Fruit fly (Drosophila melanogaster) whole organism, embryonic: ENCODE results near the gene Arpc4.

ENCODE experiments used
- Adf1 ChIP-seq: fragments of 200-800 bp; sonication (Bioruptor generic); IDR thresholded peaks from 2 replicates; pipeline ENCODE4 v1.3.6; 2022; ENCODE audit warnings: missing biosample characterization, missing genetic modification characterization
- Aef1 ChIP-seq: fragments of 200-800 bp; sonication (Bioruptor generic); IDR thresholded peaks from 3 replicates; pipeline ENCODE4 v1.3.6; 2022; ENCODE audit warnings: missing biosample characterization, missing genetic modification characterization
- BEAF-32 ChIP-seq: fragments of 200-800 bp; sonication (Bioruptor generic); optimal IDR thresholded peaks from 3 replicates; lab custom pipeline; 2017; ENCODE audit warnings: missing biosample characterization, missing genetic modification characterization, mild to moderate bottlenecking, moderate library complexity, missing genetic modification reagents
- Blimp-1 ChIP-seq: fragments of 200-800 bp; sonication (Bioruptor generic); optimal IDR thresholded peaks from 3 replicates; lab custom pipeline; 2018; ENCODE audit warnings: missing biosample characterization, missing genetic modification characterization, mild to moderate bottlenecking, moderate library complexity, missing genetic modification reagents
- CG10366 ChIP-seq: fragments of 200-800 bp; sonication (Bioruptor generic); IDR thresholded peaks from 2 replicates; pipeline ENCODE4 v1.3.6; 2022; ENCODE audit warnings: missing biosample characterization, missing genetic modification characterization
- CG10462 ChIP-seq: fragments of 200-800 bp; sonication (Bioruptor generic); optimal IDR thresholded peaks from 2 replicates; lab custom pipeline; 2016; ENCODE audit warnings: missing biosample characterization, missing genetic modification characterization
- CG10543 ChIP-seq: fragments of 200-800 bp; sonication (Bioruptor generic); optimal IDR thresholded peaks from 3 replicates; lab custom pipeline; 2017; ENCODE audit warnings: missing biosample characterization, mild to moderate bottlenecking, missing genetic modification characterization, moderate library complexity
- CG10565 ChIP-seq: fragments of 200-800 bp; sonication (Bioruptor generic); optimal IDR thresholded peaks from 3 replicates; lab custom pipeline; 2016; ENCODE audit warnings: missing biosample characterization, mild to moderate bottlenecking, missing genetic modification characterization
- CG11085 ChIP-seq: fragments of 200-800 bp; sonication (Bioruptor generic); IDR thresholded peaks from 2 replicates; pipeline ENCODE4 v1.3.6; 2022; ENCODE audit warnings: missing biosample characterization, missing genetic modification characterization
- CG11696 ChIP-seq: fragments of 200-800 bp; sonication (Bioruptor generic); IDR thresholded peaks from 2 replicates; pipeline ENCODE4 v1.3.6; 2022; ENCODE audit warnings: missing biosample characterization, missing genetic modification characterization
- CG12071 ChIP-seq: fragments of 200-800 bp; sonication (Bioruptor generic); optimal IDR thresholded peaks from 3 replicates; lab custom pipeline; 2018; ENCODE audit warnings: missing biosample characterization, mild to moderate bottlenecking, missing genetic modification characterization
- CG12236 ChIP-seq: fragments of 200-800 bp; sonication (Bioruptor generic); optimal IDR thresholded peaks from 2 replicates; lab custom pipeline; 2016; ENCODE audit warnings: missing biosample characterization, missing genetic modification characterization
- CG1233 ChIP-seq: fragments of 200-800 bp; sonication (Bioruptor generic); optimal IDR thresholded peaks from 4 replicates; lab custom pipeline; 2018; ENCODE audit warnings: missing biosample characterization, mild to moderate bottlenecking, missing genetic modification characterization
- CG13287 ChIP-seq: fragments of 200-800 bp; sonication (Bioruptor generic); IDR thresholded peaks from 2 replicates; pipeline ENCODE4 v1.3.6; 2022; ENCODE audit warnings: missing biosample characterization, missing genetic modification characterization; ENCODE audit not compliant: partially characterized antibody
- CG13424 ChIP-seq: fragments of 200-800 bp; sonication (Bioruptor generic); optimal IDR thresholded peaks from 2 replicates; lab custom pipeline; 2019; ENCODE audit warnings: missing biosample characterization, mild to moderate bottlenecking, missing genetic modification characterization, moderate library complexity
- CG15479 ChIP-seq: fragments of 200-800 bp; sonication (Bioruptor generic); optimal IDR thresholded peaks from 3 replicates; lab custom pipeline; 2019; ENCODE audit warnings: missing biosample characterization, mild to moderate bottlenecking, missing genetic modification characterization, moderate library complexity
- CG17829 ChIP-seq: fragments of 200-800 bp; optimal IDR thresholded peaks from 2 replicates; lab custom pipeline; 2019; ENCODE audit warnings: missing biosample characterization, mild to moderate bottlenecking, missing genetic modification characterization, moderate library complexity
- CG18599 ChIP-seq: fragments of 200-800 bp; sonication (Bioruptor generic); optimal IDR thresholded peaks from 3 replicates; lab custom pipeline; 2017; ENCODE audit warnings: missing biosample characterization, missing genetic modification characterization, mild to moderate bottlenecking, moderate library complexity, missing genetic modification reagents
- CG2199 ChIP-seq: fragments of 200-800 bp; sonication (Bioruptor generic); IDR thresholded peaks from 3 replicates; pipeline ENCODE4 v1.3.6; 2022; ENCODE audit warnings: missing biosample characterization, missing genetic modification characterization
- CG33557 ChIP-seq: fragments of 200-800 bp; sonication (Bioruptor generic); optimal IDR thresholded peaks from 2 replicates; lab custom pipeline; 2019; ENCODE audit warnings: missing biosample characterization, mild to moderate bottlenecking, missing genetic modification characterization, moderate library complexity
- CG34376 ChIP-seq: fragments of 200-800 bp; sonication (Bioruptor generic); optimal IDR thresholded peaks from 2 replicates; lab custom pipeline; 2018; ENCODE audit warnings: missing biosample characterization, mild to moderate bottlenecking, missing genetic modification characterization
- CG3847 ChIP-seq: fragments of 200-800 bp; sonication (Bioruptor generic); IDR thresholded peaks from 2 replicates; pipeline ENCODE4 v1.3.6; 2022; ENCODE audit warnings: missing biosample characterization, missing genetic modification characterization
- CG4854 ChIP-seq: fragments of 200-800 bp; sonication (Bioruptor generic); optimal IDR thresholded peaks from 2 replicates; lab custom pipeline; 2016; ENCODE audit warnings: missing biosample characterization, missing genetic modification characterization, inconsistent platforms
- CG7963 ChIP-seq: fragments of 200-800 bp; sonication (Bioruptor generic); IDR thresholded peaks from 3 replicates; pipeline ENCODE4 v1.3.6; 2022; ENCODE audit warnings: missing biosample characterization, missing genetic modification characterization; ENCODE audit not compliant: partially characterized antibody
- CG8290 ChIP-seq, 3 experiments: fragments of 200-800 bp; sonication (Bioruptor generic); optimal IDR thresholded peaks; 2 replicates each; lab custom pipeline; 2016 to 2019; ENCODE audit warnings: missing biosample characterization in 3 of 3, missing genetic modification characterization in 3 of 3, mild to moderate bottlenecking in 2 of 3, moderate library complexity in 1 of 3
- CG9876 ChIP-seq: fragments of 200-800 bp; sonication (Bioruptor generic); optimal IDR thresholded peaks from 2 replicates; lab custom pipeline; 2016; ENCODE audit warnings: missing biosample characterization, missing genetic modification characterization
- CHES-1-like ChIP-seq: fragments of 200-800 bp; sonication (Bioruptor generic); optimal IDR thresholded peaks from 2 replicates; lab custom pipeline; 2016; ENCODE audit warnings: missing biosample characterization, missing genetic modification characterization
- CkIIα-i1 ChIP-seq: fragments of 200-800 bp; sonication (Bioruptor generic); IDR thresholded peaks from 2 replicates; pipeline ENCODE4 v1.3.6; 2022; ENCODE audit warnings: missing biosample characterization, missing genetic modification characterization
- Dfd ChIP-seq, 2 experiments: fragments of >200 bp; optimal IDR thresholded peaks; 2 replicates each; lab custom pipeline; 2017; ENCODE audit warnings: missing biosample characterization in 2 of 2, missing genetic modification characterization in 2 of 2
- Elba2 ChIP-seq: fragments of 200-800 bp; sonication (Bioruptor generic); optimal IDR thresholded peaks from 3 replicates; lab custom pipeline; 2016; ENCODE audit warnings: missing biosample characterization, missing genetic modification characterization
- Hr39 ChIP-seq: fragments of >200 bp; optimal IDR thresholded peaks from 2 replicates; lab custom pipeline; 2017
- MBD-R2 ChIP-seq: fragments of 200-800 bp; sonication (Bioruptor generic); IDR thresholded peaks from 2 replicates; pipeline ENCODE4 v1.3.6; 2022; ENCODE audit warnings: missing biosample characterization, missing genetic modification characterization
- MTF-1 ChIP-seq: fragments of 200-800 bp; sonication (Bioruptor generic); optimal IDR thresholded peaks from 2 replicates; lab custom pipeline; 2018; ENCODE audit warnings: missing biosample characterization, mild to moderate bottlenecking, missing genetic modification characterization, borderline replicate concordance
- Mad ChIP-seq: fragments of 200-800 bp; sonication (Bioruptor generic); optimal IDR thresholded peaks from 2 replicates; lab custom pipeline; 2016; ENCODE audit warnings: missing biosample characterization, missing genetic modification characterization
- Med ChIP-seq: fragments of 200-800 bp; sonication (Bioruptor generic); peaks from one replicate; lab custom pipeline; 2016; ENCODE audit warnings: missing biosample characterization, missing genetic modification characterization, mild to moderate bottlenecking, inconsistent platforms, moderate library complexity
- NK7.1 ChIP-seq: fragments of 200-800 bp; sonication (Bioruptor generic); optimal IDR thresholded peaks from 3 replicates; lab custom pipeline; 2016; ENCODE audit warnings: missing biosample characterization, missing genetic modification characterization
- Ravus ChIP-seq: fragments of 200-800 bp; sonication (Bioruptor generic); IDR thresholded peaks from 2 replicates; pipeline ENCODE4 v1.3.6; 2022; ENCODE audit warnings: missing biosample characterization, missing genetic modification characterization
- Stat92E ChIP-seq, 3 experiments: fragments of >200 bp in 2 of 3; fragments of 200-800 bp in 1 of 3; sonication (Bioruptor generic) in 1 of 3; optimal IDR thresholded peaks; 2 replicates each; lab custom pipeline; 2017 to 2019; ENCODE audit warnings: missing biosample characterization in 3 of 3, missing genetic modification characterization in 3 of 3, mild to moderate bottlenecking in 1 of 3, moderate library complexity in 1 of 3
- Xrp1 ChIP-seq: fragments of 200-800 bp; sonication (Bioruptor generic); IDR thresholded peaks from 2 replicates; pipeline ENCODE4 v1.3.6; 2022; ENCODE audit warnings: missing biosample characterization, missing genetic modification characterization
- aop ChIP-seq: fragments of 200-800 bp; sonication (Bioruptor generic); IDR thresholded peaks from 2 replicates; pipeline ENCODE4 v1.3.6; 2022; ENCODE audit warnings: missing biosample characterization, missing genetic modification characterization
- az2 ChIP-seq: fragments of 200-800 bp; sonication (Bioruptor generic); optimal IDR thresholded peaks from 3 replicates; lab custom pipeline; 2016; ENCODE audit warnings: missing biosample characterization, missing genetic modification characterization
- exex ChIP-seq: fragments of 200-800 bp; sonication (Bioruptor generic); optimal IDR thresholded peaks from 4 replicates; lab custom pipeline; 2018; ENCODE audit warnings: missing biosample characterization, mild to moderate bottlenecking, missing genetic modification characterization, moderate library complexity
- gem ChIP-seq: fragments of 200-800 bp; sonication (Bioruptor generic); optimal IDR thresholded peaks from 2 replicates; lab custom pipeline; 2019; ENCODE audit warnings: missing biosample characterization, mild to moderate bottlenecking, missing genetic modification characterization, moderate library complexity
- ind ChIP-seq: fragments of 200-800 bp; sonication (Bioruptor generic); optimal IDR thresholded peaks from 3 replicates; lab custom pipeline; 2016; ENCODE audit warnings: missing biosample characterization, missing genetic modification characterization
- maf-S ChIP-seq: fragments of 200-800 bp; sonication (Bioruptor generic); optimal IDR thresholded peaks from 2 replicates; lab custom pipeline; 2016; ENCODE audit warnings: missing biosample characterization, missing genetic modification characterization
- phol ChIP-seq: fragments of 200-800 bp; sonication (Bioruptor generic); optimal IDR thresholded peaks from 3 replicates; lab custom pipeline; 2018; ENCODE audit warnings: missing biosample characterization, mild to moderate bottlenecking, missing genetic modification characterization, moderate library complexity
- sc ChIP-seq, 3 experiments: fragments of >200 bp in 2 of 3; fragments of 200-800 bp in 1 of 3; sonication (Bioruptor generic) in 1 of 3; optimal IDR thresholded peaks; 2 replicates in 2 of 3; 3 replicates in 1 of 3; lab custom pipeline; 2017; ENCODE audit warnings: mild to moderate bottlenecking in 1 of 3, missing biosample characterization in 1 of 3, missing genetic modification characterization in 1 of 3, missing genetic modification reagents in 1 of 3
- yki ChIP-seq: fragments of >200 bp; optimal IDR thresholded peaks from 3 replicates; lab custom pipeline; 2018

Arpc4 gene

dm6 chr2L:6082936-6083627, 41.9 kb upstream of the Arpc4 start (continued):
- TF ChIP-seq CG13287, result 0 out of 2 replicates have a peak, but pooled peaks have one; percentile 26
- TF ChIP-seq CG15479 (GFP tag; lab: Kevin White, UChicago), result no peak
- peak; percentile 55 for TF ChIP-seq CG12071 (GFP tag; lab: Kevin White, UChicago)
- peak; percentile 19 for TF ChIP-seq gem (tag; lab: Kevin White, UChicago)
- TF ChIP-seq CG18599, result peak; percentile 25
- TF ChIP-seq CG17829 (tag; lab: Kevin White, UChicago), result no peak
- no peak for TF ChIP-seq az2 (GFP tag; lab: Kevin White, UChicago)
- peak; percentile 95 for TF ChIP-seq CG34376
- TF ChIP-seq, all 482 proteins: peak for 89

- no peak for TF ChIP-seq CG13424 (tag; lab: Kevin White, UChicago)
- TF ChIP-seq CG10543, result peak; percentile 9
- TF ChIP-seq CG7963 (GFP tag; lab: Robert Waterston, UW), result no peak
- no peak for TF ChIP-seq CG11085 (GFP tag; lab: Robert Waterston, UW)
- TF ChIP-seq CG13287, result no peak
- TF ChIP-seq ind, result no peak
- TF ChIP-seq yki, result no peak
- no peak for TF ChIP-seq CG8290 (GFP tag; optimal IDR thresholded peaks at IDR 0.05; lab: Kevin White, UChicago)
- peak in 1 of 2 experiments; percentile 2 for TF ChIP-seq CG8290 (tag; optimal IDR thresholded peaks at IDR 0.05; lab: Kevin White, UChicago)
- TF ChIP-seq Xrp1 (GFP tag; lab: Robert Waterston, UW), result no peak
- no peak for TF ChIP-seq Stat92E (GFP tag; optimal IDR thresholded peaks at IDR 0.05; lab: Kevin White, UChicago)
- peak; percentile 91 for TF ChIP-seq CG2199 (GFP tag; lab: Robert Waterston, UW)
- no peak for TF ChIP-seq Ravus
- TF ChIP-seq CHES-1-like (GFP tag; lab: Kevin White, UChicago), result no peak
- no peak for TF ChIP-seq Aef1 (GFP tag; lab: Robert Waterston, UW)
- peak; percentile 38 for TF ChIP-seq MTF-1 (GFP tag; lab: Kevin White, UChicago)
- TF ChIP-seq Mad, result no peak
- TF ChIP-seq Dfd (GFP tag; optimal IDR thresholded peaks at IDR 0.05; lab: Kevin White, UChicago), result no peak
- TF ChIP-seq Elba2 (GFP tag; lab: Kevin White, UChicago), result no peak
- no peak for TF ChIP-seq CG10565
- no peak for TF ChIP-seq CG4854 (GFP tag; lab: Kevin White, UChicago)
- no peak for TF ChIP-seq Hr39 (lab: Kevin White, UChicago)
- TF ChIP-seq Adf1 (GFP tag; lab: Robert Waterston, UW), result peak; percentile 26; the same call in 1 of the 2 replicates
- TF ChIP-seq NK7.1 (GFP tag; lab: Kevin White, UChicago), result no peak
- no peak for TF ChIP-seq CkIIα-i1 (GFP tag; lab: Robert Waterston, UW)
- TF ChIP-seq CG10366 (GFP tag; lab: Robert Waterston, UW), result no peak
- TF ChIP-seq CG11696, result no peak
- no peak for TF ChIP-seq Blimp-1 (GFP tag; lab: Kevin White, UChicago)
- TF ChIP-seq phol (tag; lab: Kevin White, UChicago), result no peak
- TF ChIP-seq maf-S (GFP tag; lab: Kevin White, UChicago), result no peak
- peak; percentile 63 for TF ChIP-seq Med (GFP tag; lab: Kevin White, UChicago)
- TF ChIP-seq CG18599, result peak; percentile 19
- TF ChIP-seq aop (GFP tag; lab: Robert Waterston, UW), result no peak
- no peak for TF ChIP-seq CG3847 (GFP tag; lab: Robert Waterston, UW)
- peak; percentile 91 for TF ChIP-seq exex (tag; lab: Kevin White, UChicago)
- no peak for TF ChIP-seq MBD-R2
- no peak for TF ChIP-seq sc (optimal IDR thresholded peaks at IDR 0.05; lab: Kevin White, UChicago)
- no peak for TF ChIP-seq sc (GFP tag; optimal IDR thresholded peaks at IDR 0.05; lab: Kevin White, UChicago)
- no peak for TF ChIP-seq BEAF-32 (GFP tag; lab: Kevin White, UChicago)
- no peak for TF ChIP-seq CG9876
- no peak for TF ChIP-seq CG33557
- TF ChIP-seq CG1233, result no peak
- TF ChIP-seq CG10462 (GFP tag; lab: Kevin White, UChicago), result no peak
- no peak for TF ChIP-seq CG12236 (GFP tag; lab: Kevin White, UChicago)
Measured at dm6 chr2L:6084694-6085093, 40.2 kb upstream of the Arpc4 start.
